Worm (Caenorhabditis elegans): ENCODE data around the gene C27D6.3.

DNA sequence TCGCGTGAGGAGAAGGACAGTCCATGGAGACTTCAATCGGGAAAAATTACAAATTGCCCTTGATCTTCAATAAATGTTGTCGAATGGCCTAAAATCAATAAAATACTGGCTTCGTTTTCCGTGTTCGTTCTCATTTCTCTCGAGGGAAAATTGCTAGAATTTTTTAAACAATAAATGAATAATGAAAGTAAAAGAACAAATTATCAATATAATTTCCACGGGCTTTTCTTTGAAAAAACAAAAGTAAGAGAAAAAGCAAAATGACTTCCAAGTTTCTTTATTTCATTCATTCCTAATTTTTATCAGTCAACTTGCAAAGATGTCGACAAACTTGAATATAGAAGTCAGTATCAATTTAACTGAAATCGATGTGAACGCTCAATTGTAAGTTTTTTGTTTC lies 38.4 kb upstream of the C27D6.3 start, which contains the start of gene C34F11.1:
- TF ChIP-seq flt-1 (GFP tag; IDR thresholded peaks at IDR 0.05) (no peak), tab-1 (GFP tag; IDR thresholded peaks at IDR 0.05) (no peak), ztf-29 (GFP tag; IDR thresholded peaks at IDR 0.05) (no peak), med-1 (GFP tag; optimal IDR thresholded peaks at IDR 0.05; ENCODE audit: insufficient read depth) (no peak), ref-1 (GFP tag; conservative IDR thresholded peaks at IDR 0.05) (no peak), cog-1 (tag; optimal IDR thresholded peaks at IDR 0.05) (no peak), klf-2 (GFP tag; conservative IDR thresholded peaks at IDR 0.05) (no peak), ztf-23 (GFP tag; IDR thresholded peaks at IDR 0.05) (no peak), T22C8.4 (GFP tag; IDR thresholded peaks at IDR 0.05) (no peak)

All from whole organism, midembryonic.